Fruit fly (Drosophila melanogaster): ENCODE measurements around the gene RpL7-like.

Gene RpL7-like

dm6 chr2L:12103231-12104210, 47.4 kb downstream of the RpL7-like start, which contains the start of the genes Patsas and ThrRS (continued):
- TF ChIP-seq Lim3 (GFP tag; IDR thresholded peaks at IDR 0.05) (peak; percentile 44; the same call in 1 of the 2 replicates), Gsc (GFP tag; IDR thresholded peaks at IDR 0.05) (no peak), prd (optimal IDR thresholded peaks at IDR 0.05) (no peak), prd (GFP tag; IDR thresholded peaks at IDR 0.05) (peak; percentile 98), fd64A (GFP tag; optimal IDR thresholded peaks at IDR 0.05) (no peak), esg (GFP tag; conservative IDR thresholded peaks at IDR 0.05) (peak; percentile 86), CG6272 (GFP tag; IDR thresholded peaks at IDR 0.05) (peak; percentile 85), Sox100B (GFP tag; optimal IDR thresholded peaks at IDR 0.05) (no peak), sr (GFP tag; IDR thresholded peaks at IDR 0.05) (no peak), Mes4 (GFP tag; optimal IDR thresholded peaks at IDR 0.05) (peak; percentile 52), CG17829 (tag; optimal IDR thresholded peaks at IDR 0.05) (peak; percentile 84), fd102C (GFP tag; optimal IDR thresholded peaks at IDR 0.05) (peak; percentile 51), pzg (GFP tag; optimal IDR thresholded peaks at IDR 0.05) (peak; percentile 54), ash1 (GFP tag; optimal IDR thresholded peaks at IDR 0.05) (no peak), chn (GFP tag; optimal IDR thresholded peaks at IDR 0.05) (peak; percentile 72), fd96Cb (tag; optimal IDR thresholded peaks at IDR 0.05) (peak; percentile 88), dpn (GFP tag; optimal IDR thresholded peaks at IDR 0.05) (peak; percentile 71 to 90), sens-2 (GFP tag; IDR thresholded peaks at IDR 0.05) (peak; percentile 23; the same call in 1 of the 2 replicates), row (GFP tag; IDR thresholded peaks at IDR 0.05) (peak; percentile 95), ac (GFP tag; optimal IDR thresholded peaks at IDR 0.05) (no peak), crol (GFP tag; IDR thresholded peaks at IDR 0.05) (no peak), ftz-f1 (GFP tag; optimal IDR thresholded peaks at IDR 0.05) (no peak), CG1233 (GFP tag; optimal IDR thresholded peaks at IDR 0.05) (peak; percentile 82), Asciz (GFP tag; optimal IDR thresholded peaks at IDR 0.05) (peak; percentile 72), CG31441 (GFP tag; IDR thresholded peaks at IDR 0.05) (peak; percentile 90), pho (GFP tag; optimal IDR thresholded peaks at IDR 0.05) (peak; percentile 62), jigr1 (GFP tag; IDR thresholded peaks at IDR 0.05) (peak; percentile 80), Pdp1 (GFP tag; optimal IDR thresholded peaks at IDR 0.05) (peak; percentile 70 to 80), p53 (GFP tag; optimal IDR thresholded peaks at IDR 0.05) (peak; percentile 42), bigmax (GFP tag; optimal IDR thresholded peaks at IDR 0.05) (no peak), seq (GFP tag; IDR thresholded peaks at IDR 0.05) (peak; percentile 82), ttk (GFP tag; IDR thresholded peaks at IDR 0.05) (peak; percentile 76), Sox102F (GFP tag; optimal IDR thresholded peaks at IDR 0.05) (peak; percentile 87), CG1603 (tag; optimal IDR thresholded peaks at IDR 0.05) (peak; percentile 65), HLHmδ (GFP tag; optimal IDR thresholded peaks at IDR 0.05) (no peak), yki (optimal IDR thresholded peaks at IDR 0.05) (no peak), tgo (GFP tag; IDR thresholded peaks at IDR 0.05) (peak; percentile 88), CG14965 (GFP tag; optimal IDR thresholded peaks at IDR 0.05; ENCODE audit: borderline replicate concordance) (no peak), CG7928 (GFP tag; optimal IDR thresholded peaks at IDR 0.05) (peak; percentile 65), Xrp1 (GFP tag; IDR thresholded peaks at IDR 0.05) (peak; percentile 82), NC2α (GFP tag; optimal IDR thresholded peaks at IDR 0.05) (no peak), CG10274 (GFP tag; optimal IDR thresholded peaks at IDR 0.05) (peak; percentile 49), jumu (GFP tag; optimal IDR thresholded peaks at IDR 0.05) (peak; percentile 54), CG18011 (GFP tag; optimal IDR thresholded peaks at IDR 0.05) (peak; percentile 52), shn (GFP tag; optimal IDR thresholded peaks at IDR 0.05) (peak; percentile 76), CG17361 (GFP tag; IDR thresholded peaks at IDR 0.05) (peak; percentile 95), CG2129 (GFP tag; IDR thresholded peaks at IDR 0.05; ENCODE audit: partially characterized antibody) (no peak), CG6813 (GFP tag; optimal IDR thresholded peaks at IDR 0.05) (peak; percentile 62), CG17802 (tag; optimal IDR thresholded peaks at IDR 0.05) (peak; percentile 86)

Measured in whole organism, embryonic.